Fruit fly (Drosophila melanogaster) whole organism, prepupa: Measurements from ENCODE around the gene CG5171.

ENCODE experiments used
- CG10631 ChIP-seq: fragments of 200-800 bp; sonication (Bioruptor generic); optimal IDR thresholded peaks from 2 replicates; lab custom pipeline; 2016; ENCODE audit warnings: missing biosample characterization, missing genetic modification characterization
- CG10669 ChIP-seq: fragments of 200-800 bp; sonication (Bioruptor generic); optimal IDR thresholded peaks from 3 replicates; lab custom pipeline; 2018; ENCODE audit warnings: missing biosample characterization, mild to moderate bottlenecking, missing genetic modification characterization, moderate library complexity
- CG11294 ChIP-seq: fragments of 200-800 bp; sonication (Bioruptor generic); IDR thresholded peaks from 2 replicates; pipeline ENCODE4 v1.3.6; 2022; ENCODE audit warnings: missing biosample characterization, missing genetic modification characterization
- CG11762 ChIP-seq: fragments of 200-800 bp; sonication (Bioruptor generic); optimal IDR thresholded peaks from 3 replicates; lab custom pipeline; 2016; ENCODE audit warnings: missing biosample characterization, missing genetic modification characterization; ENCODE audit not compliant: insufficient read depth
- CG11902 ChIP-seq: fragments of 200-800 bp; sonication (Bioruptor generic); optimal IDR thresholded peaks from 3 replicates; lab custom pipeline; 2016; ENCODE audit warnings: missing biosample characterization, missing genetic modification characterization
- CG15336 ChIP-seq: fragments of 200-800 bp; sonication (Bioruptor generic); IDR thresholded peaks from 2 replicates; pipeline ENCODE4 v1.3.6; 2022; ENCODE audit warnings: missing biosample characterization, missing genetic modification characterization
- CG16779 ChIP-seq: fragments of 200-800 bp; sonication (Bioruptor generic); optimal IDR thresholded peaks from 3 replicates; lab custom pipeline; 2017; ENCODE audit warnings: missing biosample characterization, mild to moderate bottlenecking, missing genetic modification characterization
- CG31627 ChIP-seq: fragments of 200-800 bp; sonication (Bioruptor generic); optimal IDR thresholded peaks from 3 replicates; lab custom pipeline; 2016; ENCODE audit warnings: missing biosample characterization, missing genetic modification characterization
- CG32006 ChIP-seq: fragments of 200-800 bp; sonication (Bioruptor generic); optimal IDR thresholded peaks from 3 replicates; lab custom pipeline; 2017; ENCODE audit warnings: missing biosample characterization, mild to moderate bottlenecking, missing genetic modification characterization
- CG34406 ChIP-seq: fragments of 200-800 bp; sonication (Bioruptor generic); optimal IDR thresholded peaks from 3 replicates; lab custom pipeline; 2016; ENCODE audit warnings: missing biosample characterization, missing genetic modification characterization
- CG4318 ChIP-seq: fragments of 200-800 bp; sonication (Bioruptor generic); optimal IDR thresholded peaks from 3 replicates; lab custom pipeline; 2017; ENCODE audit warnings: missing biosample characterization, mild to moderate bottlenecking, missing genetic modification characterization
- CG6163 ChIP-seq: fragments of 200-800 bp; sonication (Bioruptor generic); IDR thresholded peaks from 3 replicates; pipeline ENCODE4 v1.3.6; 2022; ENCODE audit warnings: missing biosample characterization, missing genetic modification characterization
- CG6792 ChIP-seq: fragments of 200-800 bp; sonication (Bioruptor generic); optimal IDR thresholded peaks from 3 replicates; lab custom pipeline; 2016; ENCODE audit warnings: missing biosample characterization, missing genetic modification characterization
- CG6808 ChIP-seq: fragments of 200-800 bp; sonication (Bioruptor generic); optimal IDR thresholded peaks from 3 replicates; lab custom pipeline; 2017; ENCODE audit warnings: missing biosample characterization, missing genetic modification characterization, mild to moderate bottlenecking, moderate library complexity, missing genetic modification reagents
- CG8119 ChIP-seq: fragments of 200-800 bp; sonication (Bioruptor generic); IDR thresholded peaks from 3 replicates; pipeline ENCODE4 v1.3.6; 2022; ENCODE audit warnings: missing biosample characterization, missing genetic modification characterization
- CG8632 ChIP-seq: fragments of 200-800 bp; sonication (Bioruptor generic); optimal IDR thresholded peaks from 3 replicates; lab custom pipeline; 2016; ENCODE audit warnings: missing biosample characterization, missing genetic modification characterization
- Eip75B ChIP-seq: fragments of 200-800 bp; sonication (Bioruptor generic); optimal IDR thresholded peaks from 3 replicates; lab custom pipeline; 2016; ENCODE audit warnings: missing biosample characterization, missing genetic modification characterization
- Eip78C ChIP-seq: fragments of 200-800 bp; sonication (Bioruptor generic); peaks from one replicate; lab custom pipeline; 2016; ENCODE audit warnings: missing biosample characterization, missing genetic modification characterization
- Ets21C ChIP-seq: fragments of 200-800 bp; sonication (Bioruptor generic); optimal IDR thresholded peaks from 3 replicates; lab custom pipeline; 2016; ENCODE audit warnings: missing biosample characterization, missing genetic modification characterization
- Ets96B ChIP-seq: fragments of 200-800 bp; optimal IDR thresholded peaks from 2 replicates; lab custom pipeline; 2019; ENCODE audit warnings: missing biosample characterization, mild to moderate bottlenecking, missing genetic modification characterization, moderate library complexity
- Hr38 ChIP-seq: sonication (Bioruptor generic); optimal IDR thresholded peaks from 2 replicates; lab custom pipeline; 2016; ENCODE audit warnings: missing biosample characterization, missing genetic modification characterization
- Hr39 ChIP-seq: fragments of 200-800 bp; sonication (Bioruptor generic); optimal IDR thresholded peaks from 2 replicates; lab custom pipeline; 2016; ENCODE audit warnings: missing biosample characterization, missing genetic modification characterization
- Hr4 ChIP-seq: fragments of 200-800 bp; sonication (Bioruptor generic); optimal IDR thresholded peaks from 3 replicates; lab custom pipeline; 2016; ENCODE audit warnings: missing biosample characterization, missing genetic modification characterization
- Lpt ChIP-seq: fragments of 200-800 bp; sonication (Bioruptor generic); optimal IDR thresholded peaks from 3 replicates; lab custom pipeline; 2016; ENCODE audit warnings: missing biosample characterization, missing genetic modification characterization
- Met ChIP-seq: fragments of 200-800 bp; sonication (Bioruptor generic); optimal IDR thresholded peaks from 3 replicates; lab custom pipeline; 2016; ENCODE audit warnings: missing biosample characterization, missing genetic modification characterization
- Sox102F ChIP-seq: fragments of 200-800 bp; sonication (Bioruptor generic); optimal IDR thresholded peaks from 2 replicates; lab custom pipeline; 2016; ENCODE audit warnings: missing biosample characterization, mild to moderate bottlenecking, missing genetic modification characterization
- Sox14 ChIP-seq: fragments of 200-800 bp; sonication (Bioruptor generic); optimal IDR thresholded peaks from 3 replicates; lab custom pipeline; 2016; ENCODE audit warnings: missing biosample characterization, missing genetic modification characterization
- Sox15 ChIP-seq: fragments of 200-800 bp; sonication (Bioruptor generic); optimal IDR thresholded peaks from 3 replicates; lab custom pipeline; 2016; ENCODE audit warnings: missing biosample characterization, missing genetic modification characterization
- acj6 ChIP-seq: fragments of 200-800 bp; sonication (Bioruptor generic); optimal IDR thresholded peaks from 3 replicates; lab custom pipeline; 2016; ENCODE audit warnings: missing biosample characterization, missing genetic modification characterization
- cyc ChIP-seq: fragments of 200-800 bp; sonication (Bioruptor generic); optimal IDR thresholded peaks from 3 replicates; lab custom pipeline; 2016; ENCODE audit warnings: missing biosample characterization, missing genetic modification characterization
- dac ChIP-seq: fragments of 200-800 bp; sonication (Bioruptor generic); optimal IDR thresholded peaks from 2 replicates; lab custom pipeline; 2017; ENCODE audit warnings: missing biosample characterization, mild to moderate bottlenecking, missing genetic modification characterization
- dsx ChIP-seq: fragments of 200-800 bp; optimal IDR thresholded peaks from 3 replicates; lab custom pipeline; 2019; ENCODE audit warnings: missing biosample characterization, mild to moderate bottlenecking, missing genetic modification characterization, moderate library complexity; ENCODE audit not compliant: poor library complexity, severe bottlenecking
- eg ChIP-seq: fragments of 200-800 bp; sonication (Bioruptor generic); IDR thresholded peaks from 3 replicates; pipeline ENCODE4 v1.3.6; 2022; ENCODE audit warnings: missing biosample characterization, missing genetic modification characterization
- esn ChIP-seq: fragments of 200-800 bp; sonication (Bioruptor generic); optimal IDR thresholded peaks from 2 replicates; lab custom pipeline; 2016; ENCODE audit warnings: missing biosample characterization, mild to moderate bottlenecking, missing genetic modification characterization, moderate library complexity
- fd59A ChIP-seq: fragments of 200-800 bp; sonication (Bioruptor generic); optimal IDR thresholded peaks from 2 replicates; lab custom pipeline; 2017; ENCODE audit warnings: missing biosample characterization, mild to moderate bottlenecking, missing genetic modification characterization, missing genetic modification reagents
- fd85E ChIP-seq: fragments of 200-800 bp; sonication (Bioruptor generic); optimal IDR thresholded peaks from 3 replicates; lab custom pipeline; 2016; ENCODE audit warnings: missing biosample characterization, missing genetic modification characterization
- fkh ChIP-seq: fragments of 200-800 bp; sonication (Bioruptor generic); optimal IDR thresholded peaks from 3 replicates; lab custom pipeline; 2017; ENCODE audit warnings: missing biosample characterization, mild to moderate bottlenecking, missing genetic modification characterization, moderate library complexity
- lz ChIP-seq: fragments of 200-800 bp; sonication (Bioruptor generic); optimal IDR thresholded peaks from 3 replicates; lab custom pipeline; 2016; ENCODE audit warnings: missing biosample characterization, missing genetic modification characterization
- net ChIP-seq: fragments of 200-800 bp; sonication (Bioruptor generic); optimal IDR thresholded peaks from 3 replicates; lab custom pipeline; 2016; ENCODE audit warnings: missing biosample characterization, missing genetic modification characterization
- pdm3 ChIP-seq: fragments of 200-800 bp; sonication (Bioruptor generic); optimal IDR thresholded peaks from 3 replicates; lab custom pipeline; 2016; ENCODE audit warnings: missing biosample characterization, missing genetic modification characterization
- spab ChIP-seq: fragments of 200-800 bp; sonication (Bioruptor generic); optimal IDR thresholded peaks from 2 replicates; lab custom pipeline; 2017; ENCODE audit warnings: missing biosample characterization, mild to moderate bottlenecking, missing genetic modification characterization, missing genetic modification reagents
- ss ChIP-seq, 2 experiments: fragments of 200-800 bp; sonication (Bioruptor generic); optimal IDR thresholded peaks; 2 replicates in 1 of 2; 3 replicates in 1 of 2; lab custom pipeline; 2017 to 2018; ENCODE audit warnings: mild to moderate bottlenecking in 2 of 2, missing biosample characterization in 2 of 2, missing genetic modification characterization in 2 of 2, moderate library complexity in 1 of 2
- svp ChIP-seq: fragments of 200-800 bp; sonication (Bioruptor generic); peaks from one replicate; lab custom pipeline; 2016; ENCODE audit warnings: missing biosample characterization, missing genetic modification characterization
- topi ChIP-seq: fragments of 200-800 bp; sonication (Bioruptor generic); optimal IDR thresholded peaks from 3 replicates; lab custom pipeline; 2016; ENCODE audit warnings: missing biosample characterization, missing genetic modification characterization
- vri ChIP-seq: fragments of 200-800 bp; sonication (Bioruptor generic); optimal IDR thresholded peaks from 3 replicates; lab custom pipeline; 2016; ENCODE audit warnings: missing biosample characterization, mild to moderate bottlenecking, missing genetic modification characterization

Gene CG5171

DNA sequence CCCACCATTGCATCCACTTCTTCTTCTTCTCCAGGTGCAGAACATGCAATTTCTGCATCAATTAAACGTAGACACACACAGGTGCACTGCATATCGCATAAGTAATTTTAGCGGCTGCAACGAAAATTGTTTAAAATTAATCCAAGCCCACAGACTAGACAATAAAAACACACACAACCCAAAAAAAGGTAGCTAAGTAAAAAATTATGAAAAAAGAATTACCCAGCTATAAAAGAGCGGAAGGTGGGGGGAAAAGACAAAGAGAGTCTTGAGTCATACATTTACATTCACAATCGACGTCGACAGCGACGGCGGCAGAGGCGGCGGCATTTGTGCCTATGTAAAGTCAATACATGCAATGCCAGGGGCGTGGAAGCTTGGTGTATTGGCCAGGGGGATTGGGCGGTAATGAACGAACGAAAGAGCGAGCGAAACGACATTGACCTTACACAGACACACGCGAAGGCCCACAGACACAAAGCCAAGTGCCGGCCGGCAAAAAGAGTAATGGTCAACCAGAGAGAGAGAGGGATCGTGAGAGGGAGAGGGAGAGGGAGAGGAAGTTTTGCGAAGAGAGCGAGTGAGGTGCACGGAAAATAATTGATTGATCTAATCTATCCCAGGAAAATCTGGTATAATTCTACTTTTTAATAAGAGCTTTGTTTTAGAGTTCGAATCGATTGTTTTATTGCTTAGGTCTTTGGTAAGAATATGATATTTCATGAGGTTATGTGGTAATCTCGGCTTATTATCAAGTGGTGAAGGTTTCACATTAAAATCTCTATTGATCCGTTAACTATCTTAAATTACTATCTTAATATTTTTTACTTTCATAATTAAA, 17.2 kb downstream of the CG5171 start (continued):
- TF ChIP-seq CG31627, result peak; percentile 83
- TF ChIP-seq CG11762 (GFP tag; lab: Kevin White, UChicago), result peak; percentile 79
- TF ChIP-seq ss (GFP tag; optimal IDR thresholded peaks at IDR 0.05; lab: Kevin White, UChicago), result peak; percentile 49 to 81
- peak; percentile 68 for TF ChIP-seq fd59A
- TF ChIP-seq cyc (GFP tag; lab: Kevin White, UChicago), result peak; percentile 75
- peak; percentile 67 for TF ChIP-seq net
- peak; percentile 87 for TF ChIP-seq CG32006 (GFP tag; lab: Kevin White, UChicago)
- peak; percentile 87 for TF ChIP-seq CG10631 (GFP tag; lab: Kevin White, UChicago)
- peak; percentile 66 for TF ChIP-seq Hr39 (GFP tag; lab: Kevin White, UChicago)
- TF ChIP-seq vri, result peak; percentile 58
- TF ChIP-seq spab, result peak; percentile 67
- TF ChIP-seq CG11902 (GFP tag; lab: Kevin White, UChicago), result peak; percentile 42
- TF ChIP-seq Met (GFP tag; lab: Kevin White, UChicago), result peak; percentile 88
- peak; percentile 70 for TF ChIP-seq fkh (GFP tag; lab: Kevin White, UChicago)
- peak; percentile 47 for TF ChIP-seq Lpt (GFP tag; lab: Kevin White, UChicago)
- TF ChIP-seq Hr38, result no peak
- peak; percentile 73 for TF ChIP-seq CG15336
- peak; percentile 86 for TF ChIP-seq CG8632
- TF ChIP-seq acj6 (GFP tag; lab: Kevin White, UChicago), result peak; percentile 86
- TF ChIP-seq CG16779 (tag; lab: Kevin White, UChicago), result peak; percentile 74
- peak; percentile 23 for TF ChIP-seq fd85E
- peak; percentile 85 for TF ChIP-seq CG8119
- TF ChIP-seq dac (GFP tag; lab: Kevin White, UChicago), result peak; percentile 39
- TF ChIP-seq CG10669, result peak; percentile 72

DNA sequence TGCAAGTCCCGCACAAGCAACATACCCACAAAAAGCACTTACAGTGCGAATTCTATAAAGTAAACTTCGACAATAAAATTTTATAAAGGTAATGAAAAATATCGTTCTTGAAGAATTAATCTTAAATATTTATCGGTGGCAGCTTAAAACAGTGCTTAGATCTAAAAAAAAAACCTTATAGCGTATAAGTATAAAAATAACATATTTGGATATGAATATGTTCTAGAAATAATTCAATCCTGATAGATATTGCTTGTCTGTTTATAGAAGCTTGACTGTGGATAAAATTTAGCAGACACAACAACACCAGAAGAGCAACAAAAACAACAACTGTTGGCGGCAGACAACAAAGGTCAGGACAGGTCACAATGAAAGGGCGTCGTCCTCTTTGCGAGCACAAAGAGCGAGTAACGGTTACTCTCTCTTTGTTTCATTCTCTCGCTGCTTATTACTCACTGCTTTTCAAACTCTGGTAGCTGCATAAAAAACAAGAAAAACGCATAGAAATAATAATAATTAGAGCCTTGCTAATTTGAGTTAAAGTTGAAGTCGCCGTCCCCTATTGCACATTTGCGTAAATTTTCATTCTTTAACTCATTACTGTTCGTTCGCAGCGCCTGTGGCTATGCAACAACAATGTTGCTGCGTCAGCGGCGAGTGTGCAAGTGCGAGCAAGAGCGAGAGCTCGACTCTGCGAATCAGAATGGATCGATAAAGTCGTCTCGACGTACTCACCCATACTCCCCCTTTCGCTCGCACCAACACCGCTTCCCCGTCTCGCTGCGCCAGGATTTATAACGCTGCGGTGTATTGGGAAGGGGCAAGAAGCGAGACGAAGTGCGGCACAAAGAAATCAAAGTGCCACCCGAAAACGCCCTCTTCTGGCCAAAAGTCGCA, 18.5 kb downstream of the CG5171 start:
- TF ChIP-seq CG34406 (GFP tag; lab: Kevin White, UChicago) (peak; percentile 70), vri (no peak), eg (peak; percentile 52; the same call in 1 of the 3 replicates), CG6808 (GFP tag; lab: Kevin White, UChicago) (peak; percentile 64), Lpt (GFP tag; lab: Kevin White, UChicago) (no peak), CG6792 (peak; percentile 45), Hr4 (GFP tag; lab: Kevin White, UChicago) (peak; percentile 44), pdm3 (peak; percentile 65), lz (GFP tag; lab: Kevin White, UChicago) (peak; percentile 85), Eip75B (GFP tag; lab: Kevin White, UChicago) (peak; percentile 78), Sox102F (GFP tag; lab: Kevin White, UChicago) (peak; percentile 79), CG11294 (GFP tag; lab: Robert Waterston, UW) (0 out of 2 replicates have a peak, but pooled peaks have one; percentile 11), Met (GFP tag; lab: Kevin White, UChicago) (peak; percentile 92), CG4318 (GFP tag; lab: Kevin White, UChicago) (peak; percentile 38), dac (GFP tag; lab: Kevin White, UChicago) (no peak), esn (peak; percentile 89), Ets96B (tag; lab: Kevin White, UChicago) (peak; percentile 58), Ets21C (GFP tag; lab: Kevin White, UChicago) (peak; percentile 62), CG8632 (peak; percentile 49), Hr38 (no peak), Hr39 (GFP tag; lab: Kevin White, UChicago) (peak; percentile 69), acj6 (GFP tag; lab: Kevin White, UChicago) (peak; percentile 30), CG6163 (GFP tag; lab: Robert Waterston, UW) (peak; percentile 65), svp (GFP tag; lab: Kevin White, UChicago) (peak; percentile 95), spab (peak; percentile 15), CG11902 (GFP tag; lab: Kevin White, UChicago) (peak; percentile 40), Sox15 (GFP tag; lab: Kevin White, UChicago) (no peak), dsx (peak; percentile 87), Eip78C (GFP tag; lab: Kevin White, UChicago) (peak; percentile 86), fd59A (peak; percentile 44), CG31627 (peak; percentile 65), Sox14 (peak; percentile 81), CG8119 (peak; percentile 67), topi (GFP tag; lab: Kevin White, UChicago) (peak; percentile 82)
